Worm (Caenorhabditis elegans): Measurements from ENCODE around the gene C41H7.9.

C41H7.9 gene

DNA sequence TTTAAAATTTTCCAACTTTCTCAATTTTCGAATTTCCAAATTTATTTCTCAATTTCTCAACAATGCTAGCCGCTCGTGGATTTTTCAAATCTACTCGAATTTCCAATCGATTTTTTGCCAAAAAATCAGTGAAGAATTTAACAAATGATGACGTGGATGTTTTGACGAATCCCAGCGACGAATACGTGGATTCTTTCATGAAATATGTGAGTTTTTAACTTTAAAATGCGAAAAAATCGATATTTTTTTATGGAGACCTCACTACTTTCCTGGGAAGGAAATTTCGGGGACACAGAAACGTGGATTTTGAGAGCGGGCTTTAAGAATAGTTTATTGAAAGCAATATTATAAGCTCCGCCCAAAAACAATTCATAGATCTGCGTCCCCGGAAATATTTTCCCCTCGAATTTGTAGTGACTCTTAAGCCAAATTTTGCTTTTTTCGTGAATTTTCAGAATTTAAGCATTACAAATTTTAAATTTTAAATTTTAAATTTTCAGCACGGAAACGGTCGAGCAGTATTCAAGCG lies 20.4 kb downstream of the C41H7.9 start, which contains the start of gene K08A2.2 (continued):
- TF ChIP-seq ZK337.2 (GFP tag; IDR thresholded peaks at IDR 0.05) (0 out of 2 replicates have a peak, but pooled peaks have one; percentile 34), lin-39 (tag; optimal IDR thresholded peaks at IDR 0.05) (no peak), dmd-9 (GFP tag; IDR thresholded peaks at IDR 0.05) (peak; percentile 18; the same call in 1 of the 2 replicates), Y48G9A.11 (GFP tag; IDR thresholded peaks at IDR 0.05) (no peak), hlh-30 (tag; optimal IDR thresholded peaks at IDR 0.05; ENCODE audit: insufficient read depth) (no peak), F10B5.3 (tag; optimal IDR thresholded peaks at IDR 0.05) (no peak), hif-1 (tag; optimal IDR thresholded peaks at IDR 0.05) (peak in 1 of 2 experiments; percentile 35)

DNA sequence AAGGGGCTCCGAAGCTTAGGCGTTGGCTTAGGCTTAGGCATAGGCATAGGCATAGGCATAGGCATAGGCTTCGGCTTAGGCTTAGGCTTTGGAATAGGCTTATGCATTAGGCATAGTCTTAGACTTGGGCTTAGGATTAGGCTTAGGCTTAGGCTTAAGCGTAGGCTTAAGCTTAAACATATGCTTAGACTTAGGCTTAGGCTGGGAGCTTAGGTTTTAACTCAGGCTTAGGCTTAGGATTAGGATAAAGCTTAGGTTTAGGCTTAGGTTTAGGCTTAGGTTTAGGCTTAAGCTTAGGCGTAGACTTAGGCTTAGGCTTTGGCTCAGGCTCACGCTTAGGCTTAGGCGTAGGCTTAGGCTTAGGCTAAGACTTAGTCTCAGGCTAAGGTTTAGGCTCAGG lies 21.9 kb downstream of the C41H7.9 start:
- peak in 1 of 2 experiments; percentile 75 for TF ChIP-seq unc-62 (GFP tag; optimal IDR thresholded peaks at IDR 0.05 in 1 of 2)
- no peak for TF ChIP-seq unc-62 (tag; optimal IDR thresholded peaks at IDR 0.05)
- TF ChIP-seq madf-9 (GFP tag; conservative IDR thresholded peaks at IDR 0.05), result no peak

DNA sequence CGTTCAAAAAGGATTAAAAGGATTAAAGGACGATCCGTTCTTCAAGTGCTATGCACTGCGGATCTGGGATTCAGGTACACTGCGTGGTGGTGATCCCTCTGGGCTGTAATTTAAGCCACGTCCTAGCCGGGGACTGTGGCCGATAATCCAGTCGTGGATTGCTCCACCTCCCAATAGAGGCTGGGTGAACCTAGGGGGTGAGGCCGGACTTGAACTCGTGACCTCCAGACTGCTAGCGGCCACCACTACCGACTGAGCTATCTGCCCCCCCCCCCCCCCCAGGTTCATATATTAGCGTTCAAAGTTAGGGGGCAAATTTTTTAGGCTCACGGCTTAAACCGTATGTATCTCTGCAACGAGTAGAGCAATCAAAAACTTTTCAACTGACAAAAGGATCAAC lies 23.0 kb downstream of the C41H7.9 start:
- TF ChIP-seq dmd-8 (GFP tag; IDR thresholded peaks at IDR 0.05) (0 out of 2 replicates have a peak, but pooled peaks have one; percentile 22), madf-9 (GFP tag; conservative IDR thresholded peaks at IDR 0.05) (0 out of 2 replicates have a peak, but pooled peaks have one; percentile 20), set-16 (GFP tag; IDR thresholded peaks at IDR 0.05) (peak; percentile 75)

DNA sequence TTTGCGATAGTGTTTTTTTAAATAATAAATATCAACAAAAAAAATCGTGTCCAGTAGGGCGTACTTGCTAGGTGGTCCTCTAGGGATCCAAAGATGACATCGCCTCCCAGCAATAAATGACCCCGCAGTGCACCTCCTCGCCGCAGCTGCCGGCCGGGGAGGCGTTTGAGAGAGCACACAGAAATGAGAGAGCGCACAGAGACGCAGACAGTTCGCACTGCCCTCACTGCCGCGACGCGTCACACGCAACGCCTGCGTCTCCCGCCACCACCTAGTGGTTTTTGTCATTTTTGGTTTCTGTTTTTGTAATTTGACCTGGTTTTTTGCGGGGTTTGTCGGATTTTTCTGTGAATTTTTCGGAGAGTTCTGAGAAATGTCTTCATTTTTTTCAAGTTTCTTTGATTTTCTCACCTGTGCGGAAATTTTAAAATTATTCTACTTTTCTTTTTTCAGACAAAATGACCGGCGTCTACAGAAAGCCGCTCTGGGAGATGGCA lies 24.1 kb downstream of the C41H7.9 start, which contains the start of gene lido-7:
Gene lido-7, plus strand, starts transcription at position 447 of the 497 bp plus-strand sequence.
- TF ChIP-seq T20F7.1 (GFP tag; optimal IDR thresholded peaks at IDR 0.05) (no peak), hif-1 (tag; optimal IDR thresholded peaks at IDR 0.05) (no peak), ceh-62 (tag; optimal IDR thresholded peaks at IDR 0.05) (no peak), lin-39 (tag; optimal IDR thresholded peaks at IDR 0.05) (no peak), zag-1 (tag; optimal IDR thresholded peaks at IDR 0.05) (no peak), nhr-25 (tag; optimal IDR thresholded peaks at IDR 0.05; ENCODE audit: borderline replicate concordance, insufficient read depth) (no peak), spr-3 (GFP tag; optimal IDR thresholded peaks at IDR 0.05) (no peak), skn-1 (tag; optimal IDR thresholded peaks at IDR 0.05) (no peak), F49E8.2 (tag; optimal IDR thresholded peaks at IDR 0.05; ENCODE audit: borderline replicate concordance) (no peak), lim-7 (GFP tag; IDR thresholded peaks at IDR 0.05) (no peak), Y75B8A.6 (GFP tag; IDR thresholded peaks at IDR 0.05) (no peak), lin-15B (tag; optimal IDR thresholded peaks at IDR 0.05) (no peak), R02D3.7 (tag; optimal IDR thresholded peaks at IDR 0.05) (no peak), zfp-3 (GFP tag; conservative IDR thresholded peaks at IDR 0.05) (no peak), lir-3 (tag; optimal IDR thresholded peaks at IDR 0.05) (no peak), F10B5.3 (tag; optimal IDR thresholded peaks at IDR 0.05) (no peak), dve-1 (tag; optimal IDR thresholded peaks at IDR 0.05; ENCODE audit: insufficient read depth) (peak; percentile 13), unc-39 (tag; optimal IDR thresholded peaks at IDR 0.05) (no peak), nhr-237 (tag; optimal IDR thresholded peaks at IDR 0.05) (no peak), nhr-111 (GFP tag; optimal IDR thresholded peaks at IDR 0.05) (no peak), T26A8.4 (GFP tag; IDR thresholded peaks at IDR 0.05) (peak; percentile 33; the same call in 1 of the 2 replicates), mxl-3 (GFP tag; optimal IDR thresholded peaks at IDR 0.05) (peak; percentile 56), daf-19 (GFP tag; conservative IDR thresholded peaks at IDR 0.05) (no peak), ztf-7 (tag; optimal IDR thresholded peaks at IDR 0.05) (no peak), unc-130 (GFP tag; optimal IDR thresholded peaks at IDR 0.05) (no peak), spr-1 (tag; optimal IDR thresholded peaks at IDR 0.05) (no peak), aha-1 (tag) (no peak), nhr-41 (GFP tag; IDR thresholded peaks at IDR 0.05) (0 out of 2 replicates have a peak, but pooled peaks have one; percentile 26), php-3 (GFP tag; IDR thresholded peaks at IDR 0.05) (no peak), mes-2 (tag; optimal IDR thresholded peaks at IDR 0.05; ENCODE audit: poor library complexity, severe bottlenecking) (peak; percentile 61), zfp-2 (tag; optimal IDR thresholded peaks at IDR 0.05) (no peak), lin-13 (GFP tag; optimal IDR thresholded peaks at IDR 0.05) (no peak), madf-5 (GFP tag; IDR thresholded peaks at IDR 0.05) (no peak), ctbp-1 (GFP tag; IDR thresholded peaks at IDR 0.05) (peak; percentile 27; the same call in 1 of the 2 replicates), ceh-82 (tag; optimal IDR thresholded peaks at IDR 0.05) (no peak)

Data from whole organism, L4 larva.